Fruit fly (Drosophila melanogaster): Measurements from ENCODE around the gene colt.

Gene colt

dm6 chr2L:2750337-2751084 lies 19.4 kb downstream of the colt start (continued):
- TF ChIP-seq Myb (GFP tag; optimal IDR thresholded peaks at IDR 0.05) (peak; percentile 64), Scr (GFP tag; IDR thresholded peaks at IDR 0.05; ENCODE audit: partially characterized antibody) (no peak), zfh2 (GFP tag; optimal IDR thresholded peaks at IDR 0.05) (peak; percentile 79), CG17568 (GFP tag; optimal IDR thresholded peaks at IDR 0.05) (peak; percentile 80), jumu (GFP tag; optimal IDR thresholded peaks at IDR 0.05) (peak; percentile 76), CG17912 (GFP tag; optimal IDR thresholded peaks at IDR 0.05) (no peak), bcd (GFP tag; optimal IDR thresholded peaks at IDR 0.05) (peak; percentile 85), lbe (GFP tag; optimal IDR thresholded peaks at IDR 0.05) (no peak), CG8290 (GFP tag; optimal IDR thresholded peaks at IDR 0.05) (peak; percentile 32), CG8290 (tag; optimal IDR thresholded peaks at IDR 0.05) (peak in 1 of 2 experiments; percentile 94), Tbp (GFP tag; optimal IDR thresholded peaks at IDR 0.05) (no peak), slou (GFP tag; optimal IDR thresholded peaks at IDR 0.05) (peak; percentile 25), sd (tag; optimal IDR thresholded peaks at IDR 0.05) (peak; percentile 51), jing (GFP tag; optimal IDR thresholded peaks at IDR 0.05) (peak; percentile 48), NFAT (GFP tag; IDR thresholded peaks at IDR 0.05) (no peak), Sox100B (GFP tag; optimal IDR thresholded peaks at IDR 0.05) (peak; percentile 81), wdn (GFP tag; IDR thresholded peaks at IDR 0.05) (no peak), CG6175 (GFP tag; IDR thresholded peaks at IDR 0.05) (no peak), croc (GFP tag; conservative IDR thresholded peaks at IDR 0.05) (peak; percentile 42; the same call in 2 of the 3 replicates), kah (GFP tag; optimal IDR thresholded peaks at IDR 0.05) (peak; percentile 2), Fer1 (GFP tag; optimal IDR thresholded peaks at IDR 0.05) (peak; percentile 86), CG18599 (GFP tag; optimal IDR thresholded peaks at IDR 0.05) (peak; percentile 92), CG14710 (tag; optimal IDR thresholded peaks at IDR 0.05) (peak; percentile 65), schlank (tag; optimal IDR thresholded peaks at IDR 0.05) (peak; percentile 77), CG16863 (GFP tag; optimal IDR thresholded peaks at IDR 0.05) (peak; percentile 51), CG17328 (GFP tag; IDR thresholded peaks at IDR 0.05) (no peak), CG33557 (GFP tag; optimal IDR thresholded peaks at IDR 0.05) (peak; percentile 33), hbn (GFP tag; IDR thresholded peaks at IDR 0.05; ENCODE audit: partially characterized antibody) (no peak), CG31388 (GFP tag; optimal IDR thresholded peaks at IDR 0.05) (no peak), Doc3 (GFP tag; IDR thresholded peaks at IDR 0.05; ENCODE audit: partially characterized antibody) (no peak), CG3838 (GFP tag; optimal IDR thresholded peaks at IDR 0.05) (peak; percentile 71), ase (GFP tag; IDR thresholded peaks at IDR 0.05) (no peak), fru (optimal IDR thresholded peaks at IDR 0.05) (no peak), CG9932 (GFP tag; IDR thresholded peaks at IDR 0.05) (no peak), CG13775 (GFP tag; optimal IDR thresholded peaks at IDR 0.05) (peak; percentile 45), CG18011 (GFP tag; optimal IDR thresholded peaks at IDR 0.05) (peak; percentile 21), wek (GFP tag; optimal IDR thresholded peaks at IDR 0.05) (peak; percentile 45), ranshi (GFP tag; IDR thresholded peaks at IDR 0.05) (no peak), CG34422 (GFP tag; IDR thresholded peaks at IDR 0.05) (no peak), CG2875 (GFP tag; optimal IDR thresholded peaks at IDR 0.05) (peak; percentile 56), cwo (GFP tag; optimal IDR thresholded peaks at IDR 0.05) (peak; percentile 88), klu (GFP tag; IDR thresholded peaks at IDR 0.05) (no peak), amos (GFP tag; IDR thresholded peaks at IDR 0.05; ENCODE audit: partially characterized antibody) (no peak), sim (GFP tag; IDR thresholded peaks at IDR 0.05) (no peak), CG2116 (GFP tag; optimal IDR thresholded peaks at IDR 0.05) (peak; percentile 27), CG2678 (tag; optimal IDR thresholded peaks at IDR 0.05) (peak; percentile 91), CG7271 (tag; optimal IDR thresholded peaks at IDR 0.05) (no peak), p53 (GFP tag; optimal IDR thresholded peaks at IDR 0.05) (no peak), GATAe (GFP tag; conservative IDR thresholded peaks at IDR 0.05) (no peak), CG10462 (GFP tag; optimal IDR thresholded peaks at IDR 0.05) (peak; percentile 48)
